Fruit fly (Drosophila melanogaster) whole organism, embryonic: ENCODE data around the gene Sodh2.

ENCODE experiments used
- Atf3 ChIP-seq: fragments of 200-800 bp; sonication (Bioruptor generic); optimal IDR thresholded peaks from 3 replicates; lab custom pipeline; 2016; ENCODE audit warnings: missing biosample characterization, missing genetic modification characterization
- Bdp1 ChIP-seq: fragments of 200-800 bp; sonication (Bioruptor generic); optimal IDR thresholded peaks from 3 replicates; lab custom pipeline; 2016; ENCODE audit warnings: missing biosample characterization, missing genetic modification characterization
- Bteb2 ChIP-seq: fragments of 200-800 bp; sonication (Bioruptor generic); optimal IDR thresholded peaks from 2 replicates; lab custom pipeline; 2016; ENCODE audit warnings: missing biosample characterization, missing genetic modification characterization
- CG10431 ChIP-seq: fragments of 200-800 bp; sonication (Bioruptor generic); optimal IDR thresholded peaks from 3 replicates; lab custom pipeline; 2018; ENCODE audit warnings: missing biosample characterization, mild to moderate bottlenecking, missing genetic modification characterization
- CG10979 ChIP-seq: fragments of 200-800 bp; sonication (Bioruptor generic); optimal IDR thresholded peaks from 2 replicates; lab custom pipeline; 2018; ENCODE audit warnings: missing biosample characterization, mild to moderate bottlenecking, missing genetic modification characterization, moderate library complexity
- CG11247 ChIP-seq: fragments of 200-800 bp; sonication (Bioruptor generic); IDR thresholded peaks from 2 replicates; pipeline ENCODE4 v1.3.6; 2022; ENCODE audit warnings: missing biosample characterization, missing genetic modification characterization
- CG12236 ChIP-seq: fragments of 200-800 bp; sonication (Bioruptor generic); optimal IDR thresholded peaks from 2 replicates; lab custom pipeline; 2016; ENCODE audit warnings: missing biosample characterization, missing genetic modification characterization
- CG13296 ChIP-seq: fragments of 200-800 bp; sonication (Bioruptor generic); optimal IDR thresholded peaks from 3 replicates; lab custom pipeline; 2018; ENCODE audit warnings: missing biosample characterization, mild to moderate bottlenecking, missing genetic modification characterization
- CG14014 ChIP-seq: fragments of 200-800 bp; sonication (Bioruptor generic); IDR thresholded peaks from 2 replicates; pipeline ENCODE4 v1.3.6; 2022; ENCODE audit warnings: missing biosample characterization, missing genetic modification characterization
- CG14710 ChIP-seq: fragments of 200-800 bp; sonication (Bioruptor generic); optimal IDR thresholded peaks from 3 replicates; lab custom pipeline; 2019; ENCODE audit warnings: missing biosample characterization, mild to moderate bottlenecking, missing genetic modification characterization, moderate library complexity
- CG1602 ChIP-seq: fragments of 200-800 bp; sonication (Bioruptor generic); optimal IDR thresholded peaks from 3 replicates; lab custom pipeline; 2016; ENCODE audit warnings: missing biosample characterization, missing genetic modification characterization
- CG17186 ChIP-seq: fragments of 200-800 bp; sonication (Bioruptor generic); optimal IDR thresholded peaks from 3 replicates; lab custom pipeline; 2017; ENCODE audit warnings: missing biosample characterization, missing genetic modification reagents, missing genetic modification characterization
- CG17385 ChIP-seq: fragments of 200-800 bp; sonication (Bioruptor generic); optimal IDR thresholded peaks from 3 replicates; lab custom pipeline; 2018; ENCODE audit warnings: missing biosample characterization, mild to moderate bottlenecking, missing genetic modification characterization
- CG17829 ChIP-seq: fragments of 200-800 bp; optimal IDR thresholded peaks from 2 replicates; lab custom pipeline; 2019; ENCODE audit warnings: missing biosample characterization, mild to moderate bottlenecking, missing genetic modification characterization, moderate library complexity
- CG18476 ChIP-seq: fragments of 200-800 bp; sonication (Bioruptor generic); optimal IDR thresholded peaks from 2 replicates; lab custom pipeline; 2016; ENCODE audit warnings: missing biosample characterization, mild to moderate bottlenecking, missing genetic modification characterization
- CG2129 ChIP-seq: fragments of 200-800 bp; sonication (Bioruptor generic); IDR thresholded peaks from 2 replicates; pipeline ENCODE4 v1.3.6; 2022; ENCODE audit warnings: missing biosample characterization, missing genetic modification characterization; ENCODE audit not compliant: partially characterized antibody
- CG31224 ChIP-seq: fragments of 200-800 bp; sonication (Bioruptor generic); IDR thresholded peaks from 2 replicates; pipeline ENCODE4 v1.3.6; 2022; ENCODE audit warnings: missing biosample characterization, missing genetic modification characterization
- CG4424 ChIP-seq: fragments of 200-800 bp; sonication (Bioruptor generic); optimal IDR thresholded peaks from 3 replicates; lab custom pipeline; 2016; ENCODE audit warnings: missing biosample characterization, missing genetic modification characterization
- CG5245 ChIP-seq: fragments of 200-800 bp; sonication (Bioruptor generic); optimal IDR thresholded peaks from 3 replicates; lab custom pipeline; 2016; ENCODE audit warnings: missing biosample characterization, missing genetic modification characterization
- CG6813 ChIP-seq: fragments of 200-800 bp; sonication (Bioruptor generic); optimal IDR thresholded peaks from 2 replicates; lab custom pipeline; 2017; ENCODE audit warnings: missing biosample characterization, missing genetic modification characterization, mild to moderate bottlenecking, moderate library complexity, missing genetic modification reagents
- CG7839 ChIP-seq: fragments of 200-800 bp; sonication (Bioruptor generic); optimal IDR thresholded peaks from 3 replicates; lab custom pipeline; 2018; ENCODE audit warnings: missing biosample characterization, mild to moderate bottlenecking, missing genetic modification characterization, moderate library complexity
- CG8089 ChIP-seq: fragments of 200-800 bp; sonication (Bioruptor generic); optimal IDR thresholded peaks from 3 replicates; lab custom pipeline; 2016; ENCODE audit warnings: missing biosample characterization, missing genetic modification characterization
- CG8765 ChIP-seq: fragments of 200-800 bp; sonication (Bioruptor generic); IDR thresholded peaks from 2 replicates; pipeline ENCODE4 v1.3.6; 2022; ENCODE audit warnings: missing biosample characterization, missing genetic modification characterization
- CG8944 ChIP-seq: fragments of 200-800 bp; sonication (Bioruptor generic); optimal IDR thresholded peaks from 3 replicates; lab custom pipeline; 2016; ENCODE audit warnings: missing biosample characterization, missing genetic modification characterization
- CG9727 ChIP-seq: fragments of 200-800 bp; sonication (Bioruptor generic); optimal IDR thresholded peaks from 3 replicates; lab custom pipeline; 2017; ENCODE audit warnings: missing biosample characterization, mild to moderate bottlenecking, missing genetic modification characterization
- Camta ChIP-seq: fragments of 200-800 bp; sonication (Bioruptor generic); optimal IDR thresholded peaks from 2 replicates; lab custom pipeline; 2016; ENCODE audit warnings: missing biosample characterization, missing genetic modification characterization
- Dbx ChIP-seq: fragments of 200-800 bp; sonication (Bioruptor generic); IDR thresholded peaks from 3 replicates; pipeline ENCODE4 v1.3.6; 2022; ENCODE audit warnings: missing biosample characterization, missing genetic modification characterization
- Ets97D ChIP-seq: fragments of 200-800 bp; sonication (Bioruptor generic); optimal IDR thresholded peaks from 3 replicates; lab custom pipeline; 2016; ENCODE audit warnings: missing biosample characterization, missing genetic modification characterization
- Fer2 ChIP-seq: fragments of 200-800 bp; sonication (Bioruptor generic); optimal IDR thresholded peaks from 2 replicates; lab custom pipeline; 2018; ENCODE audit warnings: missing biosample characterization, mild to moderate bottlenecking, missing genetic modification characterization, moderate library complexity
- HmgD ChIP-seq: fragments of 200-800 bp; sonication (Bioruptor generic); optimal IDR thresholded peaks from 3 replicates; lab custom pipeline; 2016; ENCODE audit warnings: missing biosample characterization, missing genetic modification characterization
- Lhr ChIP-seq: fragments of 200-800 bp; sonication (Bioruptor generic); optimal IDR thresholded peaks from 3 replicates; lab custom pipeline; 2017; ENCODE audit warnings: mild to moderate bottlenecking, missing biosample characterization, missing genetic modification reagents, missing genetic modification characterization
- Nf-YA ChIP-seq: fragments of 200-800 bp; sonication (Bioruptor generic); IDR thresholded peaks from 2 replicates; pipeline ENCODE4 v1.3.6; 2022; ENCODE audit warnings: missing biosample characterization, missing genetic modification characterization
- Tbp ChIP-seq: fragments of >200 bp; optimal IDR thresholded peaks from 2 replicates; lab custom pipeline; 2018; ENCODE audit warnings: missing biosample characterization, missing genetic modification characterization
- Vsx1 ChIP-seq: fragments of 200-800 bp; sonication (Bioruptor generic); optimal IDR thresholded peaks from 2 replicates; lab custom pipeline; 2017; ENCODE audit warnings: missing biosample characterization, mild to moderate bottlenecking, missing genetic modification characterization, missing genetic modification reagents
- abd-A ChIP-seq: fragments of 200-800 bp; sonication (Bioruptor generic); optimal IDR thresholded peaks from 3 replicates; lab custom pipeline; 2019; ENCODE audit warnings: missing biosample characterization, mild to moderate bottlenecking, missing genetic modification characterization, moderate library complexity
- ac ChIP-seq: fragments of 200-800 bp; sonication (Bioruptor generic); optimal IDR thresholded peaks from 3 replicates; lab custom pipeline; 2017; ENCODE audit warnings: missing biosample characterization, mild to moderate bottlenecking, missing genetic modification characterization
- ap ChIP-seq: fragments of 200-800 bp; sonication (Bioruptor generic); IDR thresholded peaks from 2 replicates; pipeline ENCODE4 v1.3.6; 2022; ENCODE audit warnings: missing biosample characterization, missing genetic modification characterization
- az2 ChIP-seq: fragments of 200-800 bp; sonication (Bioruptor generic); optimal IDR thresholded peaks from 3 replicates; lab custom pipeline; 2016; ENCODE audit warnings: missing biosample characterization, missing genetic modification characterization
- bbx ChIP-seq: fragments of 200-800 bp; sonication (Bioruptor generic); IDR thresholded peaks from 2 replicates; pipeline ENCODE4 v1.3.6; 2022; ENCODE audit warnings: missing biosample characterization, missing genetic modification characterization; ENCODE audit not compliant: partially characterized antibody
- da ChIP-seq: fragments of 200-800 bp; sonication (Bioruptor generic); optimal IDR thresholded peaks from 2 replicates; lab custom pipeline; 2016; ENCODE audit warnings: missing biosample characterization, missing genetic modification characterization
- fd102C ChIP-seq: fragments of 200-800 bp; sonication (Bioruptor generic); optimal IDR thresholded peaks from 2 replicates; lab custom pipeline; 2018; ENCODE audit warnings: missing biosample characterization, mild to moderate bottlenecking, missing genetic modification characterization, moderate library complexity
- fru ChIP-seq: fragments of >200 bp; optimal IDR thresholded peaks from 2 replicates; lab custom pipeline; 2017
- kah ChIP-seq: fragments of 200-800 bp; sonication (Bioruptor generic); optimal IDR thresholded peaks from 2 replicates; lab custom pipeline; 2018; ENCODE audit warnings: missing biosample characterization, mild to moderate bottlenecking, missing genetic modification characterization
- oc ChIP-seq: fragments of 200-800 bp; sonication (Bioruptor generic); optimal IDR thresholded peaks from 2 replicates; lab custom pipeline; 2018; ENCODE audit warnings: missing biosample characterization, mild to moderate bottlenecking, missing genetic modification characterization, moderate library complexity
- otp ChIP-seq: fragments of 200-800 bp; sonication (Bioruptor generic); IDR thresholded peaks from 3 replicates; pipeline ENCODE4, ENCODE4 v1.3.6; 2022; ENCODE audit warnings: missing biosample characterization, missing genetic modification characterization
- pzg ChIP-seq: fragments of 200-800 bp; sonication (Bioruptor generic); optimal IDR thresholded peaks from 3 replicates; lab custom pipeline; 2018; ENCODE audit warnings: missing biosample characterization, mild to moderate bottlenecking, missing genetic modification characterization, moderate library complexity
- repo ChIP-seq: fragments of 200-800 bp; sonication (Bioruptor generic); optimal IDR thresholded peaks from 2 replicates; lab custom pipeline; 2016; ENCODE audit warnings: missing biosample characterization, missing genetic modification characterization
- row ChIP-seq: fragments of 200-800 bp; sonication (Bioruptor generic); IDR thresholded peaks from 3 replicates; pipeline ENCODE4 v1.3.6; 2022; ENCODE audit warnings: missing biosample characterization, missing genetic modification characterization
- ssp ChIP-seq: fragments of 200-800 bp; sonication (Bioruptor generic); IDR thresholded peaks from 2 replicates; pipeline ENCODE4 v1.3.6; 2022; ENCODE audit warnings: missing biosample characterization, missing genetic modification characterization
- trh ChIP-seq: fragments of 200-800 bp; sonication (Bioruptor generic); optimal IDR thresholded peaks from 2 replicates; lab custom pipeline; 2016; ENCODE audit warnings: missing biosample characterization, missing genetic modification characterization
- zen ChIP-seq: fragments of 200-800 bp; sonication (Bioruptor generic); optimal IDR thresholded peaks from 3 replicates; lab custom pipeline; 2018; ENCODE audit warnings: missing biosample characterization, mild to moderate bottlenecking, missing genetic modification characterization, moderate library complexity

Gene Sodh2

dm6 chr3R:10884031-10884677 is 8.0 kb downstream of the Sodh2 start (continued):
- TF ChIP-seq Ets97D (peak; percentile 16), oc (tag; lab: Kevin White, UChicago) (no peak), CG13296 (GFP tag; lab: Kevin White, UChicago) (peak; percentile 87), da (GFP tag; lab: Kevin White, UChicago) (no peak), Vsx1 (GFP tag; lab: Kevin White, UChicago) (peak; percentile 71), CG14014 (GFP tag; lab: Robert Waterston, UW) (peak; percentile 80), Bteb2 (GFP tag; lab: Kevin White, UChicago) (no peak), repo (GFP tag; lab: Kevin White, UChicago) (no peak), CG4424 (GFP tag; lab: Kevin White, UChicago) (peak; percentile 69), row (peak; percentile 85), otp (peak; percentile 52; the same call in 1 of the 3 replicates), CG10431 (GFP tag; lab: Kevin White, UChicago) (no peak), CG1602 (GFP tag; lab: Kevin White, UChicago) (peak; percentile 19), kah (GFP tag; lab: Kevin White, UChicago) (peak; percentile 37), Lhr (GFP tag; lab: Kevin White, UChicago) (no peak), CG9727 (GFP tag; lab: Kevin White, UChicago) (peak; percentile 77), CG18476 (GFP tag; lab: Kevin White, UChicago) (peak; percentile 16), Bdp1 (GFP tag; lab: Kevin White, UChicago) (no peak), pzg (GFP tag; lab: Kevin White, UChicago) (no peak), CG8089 (GFP tag; lab: Kevin White, UChicago) (no peak), Fer2 (peak; percentile 46), bbx (GFP tag; lab: Robert Waterston, UW) (no peak), CG7839 (tag; lab: Kevin White, UChicago) (peak; percentile 88), HmgD (GFP tag; lab: Kevin White, UChicago) (no peak), CG8944 (GFP tag; lab: Kevin White, UChicago) (no peak), CG2129 (GFP tag; lab: Robert Waterston, UW) (no peak), CG12236 (GFP tag; lab: Kevin White, UChicago) (no peak), Dbx (GFP tag; lab: Robert Waterston, UW) (peak; percentile 82; the same call in 2 of the 3 replicates), Nf-YA (0 out of 2 replicates have a peak, but pooled peaks have one; percentile 32), ssp (peak; percentile 44), fru (no peak), CG5245 (peak; percentile 42), ac (GFP tag; lab: Kevin White, UChicago) (no peak), fd102C (no peak), az2 (GFP tag; lab: Kevin White, UChicago) (peak; percentile 42), CG14710 (tag; lab: Kevin White, UChicago) (peak; percentile 15), abd-A (tag; lab: Kevin White, UChicago) (peak; percentile 82), CG11247 (GFP tag; lab: Robert Waterston, UW) (peak; percentile 79), CG17829 (tag; lab: Kevin White, UChicago) (peak; percentile 66), Tbp (GFP tag; lab: Kevin White, UChicago) (no peak), CG17385 (GFP tag; lab: Kevin White, UChicago) (peak; percentile 65), CG10979 (tag; lab: Kevin White, UChicago) (peak; percentile 52), CG8765 (GFP tag; lab: Robert Waterston, UW) (no peak), zen (tag; lab: Kevin White, UChicago) (peak; percentile 62), Atf3 (GFP tag; lab: Kevin White, UChicago) (no peak), CG31224 (GFP tag; lab: Robert Waterston, UW) (peak; percentile 75), CG6813 (GFP tag; lab: Kevin White, UChicago) (peak; percentile 56), ap (peak; percentile 54), trh (GFP tag; lab: Kevin White, UChicago) (no peak), CG17186 (GFP tag; lab: Kevin White, UChicago) (no peak), Camta (GFP tag; lab: Kevin White, UChicago) (no peak)
